Fruit fly (Drosophila melanogaster) whole organism: Measurements from ENCODE around the gene ato.

Experiments used
- CG8478 ChIP-seq: fragments of >200 bp; optimal IDR thresholded peaks from 2 replicates; lab custom pipeline; 2018; ENCODE audit warnings: inconsistent platforms
- Dll ChIP-seq: fragments of >200 bp; optimal IDR thresholded peaks from 2 replicates; lab custom pipeline; 2017
- EcR ChIP-seq, 2 experiments: fragments of >200 bp; optimal IDR thresholded peaks; 2 replicates each; lab custom pipeline; 2017; ENCODE audit warnings: missing biosample characterization in 2 of 2, missing genetic modification characterization in 2 of 2, missing genetic modification reagents in 2 of 2
- pan ChIP-seq: fragments of >200 bp; optimal IDR thresholded peaks from 2 replicates; lab custom pipeline; 2017
- psq ChIP-seq: fragments of >200 bp; optimal IDR thresholded peaks from 2 replicates; lab custom pipeline; 2017
- usp ChIP-seq: fragments of >200 bp; optimal IDR thresholded peaks from 2 replicates; lab custom pipeline; 2017; ENCODE audit warnings: missing biosample characterization, missing genetic modification characterization, mixed read lengths

ato gene

DNA sequence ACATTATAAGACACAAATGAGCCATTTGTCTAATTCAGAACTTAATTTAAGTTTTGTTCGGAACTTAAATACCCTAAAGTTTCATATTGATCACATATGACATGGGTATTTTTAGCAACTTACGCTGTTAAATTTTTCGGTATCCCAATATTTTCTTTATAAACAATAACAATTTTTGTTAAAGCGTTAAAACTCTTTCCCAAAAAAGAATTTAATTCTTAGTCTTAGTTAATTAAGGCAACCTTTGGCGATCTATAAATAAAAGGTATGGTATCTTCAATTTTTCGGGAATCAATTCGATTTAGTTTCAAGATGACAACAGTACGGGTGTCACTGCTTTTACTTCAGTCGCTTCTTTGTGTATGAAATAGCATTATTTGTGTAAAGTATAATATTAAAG is 13.1 kb downstream of the ato start, which contains the start of gene CG31464:
Gene CG31464, plus strand, starts transcription at position 301 of the 400 bp plus-strand sequence.
- TF ChIP-seq usp (GFP tag; lab: Kevin White, UChicago) (no peak), psq (lab: Kevin White, UChicago) (no peak), EcR (GFP tag; optimal IDR thresholded peaks at IDR 0.05; lab: Kevin White, UChicago) (no peak)

DNA sequence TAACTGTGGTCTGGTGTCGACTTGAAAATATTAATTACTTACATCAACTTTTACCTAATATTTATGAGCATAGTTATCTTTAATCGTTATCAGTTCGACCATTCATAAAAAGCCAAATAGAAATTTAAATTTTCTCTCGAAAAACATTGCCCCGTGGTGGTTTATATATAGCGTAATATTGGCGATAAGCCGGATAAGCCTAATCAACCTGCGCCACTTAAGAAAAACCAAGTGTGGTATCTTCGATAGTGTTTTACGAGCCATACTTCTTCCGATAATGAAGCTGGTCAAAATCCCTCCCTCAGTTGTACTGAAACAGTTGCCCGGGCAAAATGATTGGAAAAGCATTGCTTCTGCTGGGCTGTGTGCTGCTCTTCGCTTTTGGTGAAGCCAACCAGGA is 14.2 kb downstream of the ato start, which contains the start of gene CG31463:
Gene CG31463, plus strand, starts transcription at position 302 of the 400 bp plus-strand sequence.
- TF ChIP-seq usp (GFP tag; lab: Kevin White, UChicago): no peak
- no peak for TF ChIP-seq CG8478 (lab: Kevin White, UChicago)
- TF ChIP-seq psq (lab: Kevin White, UChicago): no peak
- no peak for TF ChIP-seq EcR (GFP tag; optimal IDR thresholded peaks at IDR 0.05; lab: Kevin White, UChicago)
- no peak for TF ChIP-seq pan
- TF ChIP-seq Dll (lab: Kevin White, UChicago): no peak

DNA sequence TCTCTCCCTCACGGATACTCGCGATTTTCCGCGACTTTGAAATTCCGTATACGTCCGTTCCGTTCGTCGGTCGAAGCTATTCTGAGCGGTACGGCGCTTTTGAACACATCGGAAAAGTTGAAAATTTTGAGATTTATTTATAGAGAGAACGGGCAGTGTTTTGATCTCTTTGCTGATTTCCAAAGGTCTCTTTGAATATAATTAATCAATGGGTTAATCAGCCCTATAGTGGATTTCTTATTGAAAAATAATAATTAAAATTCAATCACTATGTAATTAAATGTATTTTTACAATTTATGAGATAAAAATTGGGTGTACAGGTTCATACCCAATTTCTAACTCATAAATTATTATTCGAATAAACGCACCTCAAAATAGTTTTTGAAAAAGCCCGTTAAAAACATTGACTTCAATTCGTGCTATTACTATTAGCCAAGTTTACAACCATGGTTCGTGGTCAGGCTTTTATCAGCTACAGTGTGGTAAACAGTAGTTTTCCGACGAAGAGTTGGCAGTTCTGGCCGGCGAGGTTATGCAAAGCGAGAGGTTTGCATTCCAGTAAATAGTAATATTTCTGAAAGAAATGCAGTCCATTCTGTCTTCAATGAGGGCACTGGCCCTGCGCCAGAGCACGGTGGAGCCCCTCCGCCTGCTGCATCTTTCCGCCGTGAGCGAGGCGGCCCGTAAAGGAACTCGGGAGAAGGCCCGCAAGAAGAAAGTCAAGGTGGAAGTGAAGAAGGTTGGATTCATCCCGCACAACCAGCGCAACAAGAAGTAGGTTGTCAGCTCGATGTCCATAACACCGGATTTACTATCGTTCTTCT is 23.3 kb downstream of the ato start, which contains the start of the genes CG9626 and mRpL1:
Gene CG9626, minus strand, starts transcription at position 51 of the 825 bp plus-strand sequence.
Gene mRpL1, plus strand, starts transcription at position 513 of the 825 bp plus-strand sequence.
- TF ChIP-seq pan (no peak), CG8478 (lab: Kevin White, UChicago) (no peak), Dll (lab: Kevin White, UChicago) (no peak), psq (lab: Kevin White, UChicago) (no peak), EcR (GFP tag; optimal IDR thresholded peaks at IDR 0.05; lab: Kevin White, UChicago) (no peak), usp (GFP tag; lab: Kevin White, UChicago) (no peak)

DNA sequence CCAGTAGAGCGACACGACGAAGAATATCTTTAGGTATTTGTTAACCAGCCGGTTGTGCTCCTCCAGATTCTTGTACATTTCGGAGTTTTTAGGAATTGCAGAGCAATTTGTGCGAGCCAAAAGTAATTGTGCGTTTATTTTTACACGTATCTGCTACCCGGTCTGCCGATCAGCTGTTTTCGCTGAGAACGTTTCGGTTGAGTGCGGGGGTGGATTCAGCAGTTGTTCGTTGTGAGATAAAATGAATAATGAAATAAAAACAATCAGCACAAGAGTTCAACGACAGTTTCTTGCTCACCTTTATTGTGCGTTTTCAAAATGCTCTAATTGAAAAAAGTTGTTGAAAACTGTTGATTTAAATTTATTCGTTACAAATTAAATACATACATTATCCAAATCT is 26.0 kb downstream of the ato start, which contains the start of gene nac:
Gene nac, minus strand, starts transcription at position 176 of the 400 bp plus-strand sequence.
- TF ChIP-seq pan (no peak), CG8478 (lab: Kevin White, UChicago) (no peak), psq (lab: Kevin White, UChicago) (no peak), EcR (GFP tag; optimal IDR thresholded peaks at IDR 0.05; lab: Kevin White, UChicago) (no peak), usp (GFP tag; lab: Kevin White, UChicago) (no peak), Dll (lab: Kevin White, UChicago) (no peak)

DNA sequence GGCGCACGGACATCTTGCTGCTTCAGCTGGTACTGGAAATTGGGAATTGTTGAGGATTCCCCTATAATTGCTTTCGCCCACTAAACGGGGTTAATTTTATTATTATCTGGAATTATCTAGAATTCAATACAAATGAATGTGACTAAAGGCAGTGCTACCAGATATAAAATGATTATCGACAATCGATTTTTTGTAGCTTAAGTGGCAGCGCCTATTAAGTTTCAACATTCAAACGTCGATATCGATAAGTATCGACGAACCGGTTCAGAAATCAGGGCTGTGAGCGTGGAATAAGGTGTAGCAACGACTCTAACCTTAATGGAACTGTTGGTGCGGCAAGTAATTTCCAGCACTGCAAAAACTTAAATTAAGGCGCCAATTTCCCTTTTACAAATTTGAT is 27.3 kb downstream of the ato start, which contains the start of gene Sgt1:
Gene Sgt1, minus strand, starts transcription at position 165 of the 400 bp plus-strand sequence.
- no peak for TF ChIP-seq pan
- TF ChIP-seq Dll (lab: Kevin White, UChicago): no peak

DNA sequence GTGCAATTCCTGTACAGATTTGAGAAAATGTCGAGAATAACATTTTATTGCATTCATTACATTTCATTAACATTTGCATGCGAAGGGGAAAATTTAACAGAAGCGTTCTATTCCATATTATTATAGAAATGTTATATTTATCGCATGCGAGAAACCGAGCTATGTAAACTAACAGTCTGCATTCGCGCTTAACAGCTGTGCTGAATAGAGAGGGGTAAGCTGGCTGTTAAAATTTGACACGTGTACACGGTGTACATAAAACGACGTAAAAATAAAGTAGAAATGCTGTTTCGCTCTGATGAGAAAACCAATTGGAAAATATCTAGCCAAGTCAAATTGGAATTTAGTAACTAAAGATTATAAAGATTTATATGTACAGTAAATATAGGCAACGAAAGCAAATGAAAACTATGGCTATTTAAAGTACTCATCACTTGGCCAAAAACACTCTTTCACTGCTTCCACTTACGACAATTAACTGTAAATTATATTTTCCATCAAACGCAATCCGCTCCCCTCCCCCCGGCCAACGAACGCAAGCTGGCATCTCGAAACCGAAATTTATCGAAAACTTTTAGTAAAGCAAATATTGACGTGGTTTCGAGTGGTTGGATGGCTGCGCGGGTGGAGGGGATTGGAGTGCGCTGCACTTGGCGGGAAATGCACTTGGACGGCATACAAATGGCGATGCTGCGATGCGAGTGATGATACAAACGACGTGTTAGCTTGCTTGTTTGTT is 28.5 kb downstream of the ato start:
- TF ChIP-seq CG8478 (lab: Kevin White, UChicago) (no peak), Dll (lab: Kevin White, UChicago) (no peak), psq (lab: Kevin White, UChicago) (no peak), EcR (GFP tag; optimal IDR thresholded peaks at IDR 0.05; lab: Kevin White, UChicago) (no peak), usp (GFP tag; lab: Kevin White, UChicago) (no peak), pan (no peak)

DNA sequence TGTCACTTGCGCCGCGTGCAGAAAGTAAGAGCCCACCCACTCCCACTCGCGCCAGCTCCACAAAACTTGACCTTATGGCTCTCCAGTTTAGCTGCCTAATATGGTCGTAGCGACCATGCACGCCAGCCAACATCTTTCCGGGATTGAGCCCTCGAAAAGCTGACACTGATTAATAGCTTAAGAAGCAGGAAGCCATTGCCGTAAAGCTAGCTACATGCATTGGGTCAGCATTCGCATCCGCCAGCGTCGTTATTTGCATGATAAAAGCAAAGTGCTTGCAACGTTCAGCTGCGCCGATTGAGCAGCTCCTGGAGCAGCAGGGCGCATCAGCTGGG is 29.0 kb downstream of the ato start:
- no peak for TF ChIP-seq pan
- TF ChIP-seq usp (GFP tag; lab: Kevin White, UChicago): no peak
- TF ChIP-seq EcR (GFP tag; optimal IDR thresholded peaks at IDR 0.05; lab: Kevin White, UChicago): no peak
- no peak for TF ChIP-seq psq (lab: Kevin White, UChicago)

DNA sequence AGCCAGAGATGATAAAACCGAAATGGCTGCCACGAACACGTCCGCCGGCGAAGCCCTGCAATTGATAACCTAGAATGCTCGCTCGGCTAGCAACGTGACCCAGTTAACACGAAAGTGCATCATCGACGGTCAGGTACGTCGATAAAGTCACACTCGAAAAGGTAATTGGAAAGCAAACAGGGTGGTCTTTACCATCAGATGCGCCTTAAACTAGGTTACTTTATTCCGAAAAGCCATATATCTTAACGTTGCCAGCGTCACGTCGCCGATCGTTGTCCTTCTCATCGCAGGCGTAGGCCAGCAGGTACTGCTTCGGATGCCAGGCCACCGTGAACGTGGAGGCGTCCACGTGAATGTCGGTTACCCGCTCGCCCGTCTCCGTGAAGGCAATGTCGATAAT is 29.4 kb downstream of the ato start:
- TF ChIP-seq pan (no peak), usp (GFP tag; lab: Kevin White, UChicago) (no peak), EcR (GFP tag; optimal IDR thresholded peaks at IDR 0.05; lab: Kevin White, UChicago) (no peak), Dll (lab: Kevin White, UChicago) (no peak), CG8478 (lab: Kevin White, UChicago) (no peak), psq (lab: Kevin White, UChicago) (no peak)

DNA sequence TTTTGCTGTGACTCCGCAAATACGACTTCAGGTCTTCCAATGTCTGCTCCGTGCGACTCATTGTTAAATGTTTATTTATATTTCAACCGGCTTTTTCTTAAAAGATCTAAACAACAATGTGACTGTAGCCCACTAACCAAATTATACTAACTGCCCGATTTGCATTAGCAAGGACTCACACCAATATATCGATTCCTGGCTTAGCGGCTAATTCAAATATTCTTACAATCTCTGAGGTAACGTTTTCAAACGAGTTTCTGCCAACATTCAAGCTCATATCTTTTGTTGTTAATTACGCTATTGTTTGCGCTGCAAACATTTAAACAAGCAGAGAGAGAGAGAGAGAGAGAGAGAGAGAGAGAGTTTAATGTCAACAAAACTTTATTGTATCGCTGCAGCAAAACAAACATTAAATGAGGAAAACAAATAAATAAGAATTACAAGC is 30.7 kb downstream of the ato start, which contains the start of gene tex:
Gene tex, minus strand, starts transcription at position 131 of the 445 bp plus-strand sequence.
- TF ChIP-seq pan (no peak), CG8478 (lab: Kevin White, UChicago) (no peak), EcR (GFP tag; optimal IDR thresholded peaks at IDR 0.05; lab: Kevin White, UChicago) (no peak), usp (GFP tag; lab: Kevin White, UChicago) (no peak), psq (lab: Kevin White, UChicago) (no peak), Dll (lab: Kevin White, UChicago) (no peak)

DNA sequence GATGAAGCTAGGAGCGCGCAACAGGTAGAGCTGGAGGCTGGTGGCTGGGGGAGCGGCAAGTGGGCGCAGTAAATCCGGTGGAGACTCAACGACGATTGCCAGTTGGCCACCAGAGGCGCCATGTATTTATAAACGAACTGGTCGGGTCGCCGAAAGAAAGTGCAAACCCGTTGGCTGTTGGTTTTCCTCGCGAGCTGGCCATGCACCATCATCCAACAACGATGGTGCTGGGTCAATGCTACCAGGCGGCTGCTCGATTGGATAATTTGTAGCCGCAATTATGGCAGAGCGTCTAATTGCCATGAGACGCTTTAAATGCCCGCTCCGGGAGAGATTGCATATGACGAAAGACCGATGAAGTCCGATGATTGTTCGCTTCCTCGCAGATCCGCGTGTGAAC is 32.8 kb downstream of the ato start, which contains the start of gene CG11693:
Gene CG11693, minus strand, starts transcription at position 101 of the 400 bp plus-strand sequence.
- no peak for TF ChIP-seq Dll (lab: Kevin White, UChicago)
- no peak for TF ChIP-seq pan

DNA sequence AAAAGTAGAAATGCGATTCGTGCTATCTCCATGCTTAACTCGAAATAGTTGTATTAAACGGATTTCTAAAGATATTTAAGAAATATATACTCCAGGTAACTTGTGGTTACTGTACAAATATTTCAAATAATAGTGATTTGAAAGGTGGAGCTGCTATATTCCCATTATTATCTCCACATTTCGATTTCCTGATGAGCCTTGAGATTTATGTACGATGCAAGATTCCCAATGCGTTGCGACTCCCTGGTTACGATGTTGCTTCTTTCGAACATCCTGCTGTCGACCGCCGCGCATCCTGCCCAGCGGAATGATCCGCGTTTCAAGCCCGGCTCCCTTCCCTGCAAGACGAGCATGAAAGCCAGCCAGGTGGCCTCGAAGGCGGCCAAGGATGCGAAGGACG is 34.2 kb downstream of the ato start, which contains the start of the genes CG11694 and CG11698:
Gene CG11694, minus strand, starts transcription at position 101 of the 400 bp plus-strand sequence.
Gene CG11698, plus strand, starts transcription at position 152 of the 400 bp plus-strand sequence.
- TF ChIP-seq pan (no peak), usp (GFP tag; lab: Kevin White, UChicago) (no peak), Dll (lab: Kevin White, UChicago) (no peak)
